Fruit fly (Drosophila melanogaster): ENCODE measurements around the gene SdhBL.

SdhBL gene

dm6 chrX:18920642-18921355 is 26.6 kb downstream of the SdhBL start (continued):
- TF ChIP-seq Ptx1 (GFP tag; IDR thresholded peaks at IDR 0.05) (peak; percentile 57; the same call in 1 of the 2 replicates), Abd-B (GFP tag; optimal IDR thresholded peaks at IDR 0.05) (no peak), H15 (GFP tag; IDR thresholded peaks at IDR 0.05) (no peak), sr (GFP tag; IDR thresholded peaks at IDR 0.05) (peak; percentile 68), NC2α (GFP tag; optimal IDR thresholded peaks at IDR 0.05) (no peak), CG43689 (GFP tag; IDR thresholded peaks at IDR 0.05) (no peak), CG30020 (tag; optimal IDR thresholded peaks at IDR 0.05) (no peak), Antp (GFP tag; optimal IDR thresholded peaks at IDR 0.05) (peak; percentile 1), sug (tag; optimal IDR thresholded peaks at IDR 0.05) (no peak), CG7987 (GFP tag; optimal IDR thresholded peaks at IDR 0.05) (no peak), ttk (GFP tag; IDR thresholded peaks at IDR 0.05) (no peak), BtbVII (GFP tag; optimal IDR thresholded peaks at IDR 0.05) (no peak), Hey (tag; optimal IDR thresholded peaks at IDR 0.05) (no peak), CG31365 (tag; optimal IDR thresholded peaks at IDR 0.05) (no peak), MESR4 (GFP tag; optimal IDR thresholded peaks at IDR 0.05) (no peak), lola (GFP tag; optimal IDR thresholded peaks at IDR 0.05) (peak in 1 of 3 experiments; percentile 64), CG6765 (GFP tag; optimal IDR thresholded peaks at IDR 0.05) (no peak), esg (GFP tag; conservative IDR thresholded peaks at IDR 0.05) (no peak; the same call in 1 of the 2 replicates), dmrt99B (tag; optimal IDR thresholded peaks at IDR 0.05) (peak; percentile 74), unpg (GFP tag; optimal IDR thresholded peaks at IDR 0.05) (peak; percentile 59), CG3847 (GFP tag; IDR thresholded peaks at IDR 0.05) (no peak), sens (GFP tag) (peak; percentile 89), Usf (GFP tag; optimal IDR thresholded peaks at IDR 0.05) (no peak), sqz (GFP tag; optimal IDR thresholded peaks at IDR 0.05) (no peak), knrl (GFP tag; IDR thresholded peaks at IDR 0.05; ENCODE audit: partially characterized antibody) (no peak), pros (GFP tag; optimal IDR thresholded peaks at IDR 0.05) (no peak), CG30403 (GFP tag; optimal IDR thresholded peaks at IDR 0.05) (peak; percentile 50), kni (GFP tag; optimal IDR thresholded peaks at IDR 0.05) (no peak), grn (GFP tag; optimal IDR thresholded peaks at IDR 0.05) (no peak), fu2 (GFP tag; optimal IDR thresholded peaks at IDR 0.05) (no peak), ATbp (GFP tag; optimal IDR thresholded peaks at IDR 0.05) (peak; percentile 60), Camta (GFP tag; optimal IDR thresholded peaks at IDR 0.05) (peak; percentile 33), CG12071 (GFP tag; optimal IDR thresholded peaks at IDR 0.05) (no peak), CG7839 (tag; optimal IDR thresholded peaks at IDR 0.05) (peak; percentile 56), CG11695 (GFP tag; IDR thresholded peaks at IDR 0.05) (no peak), tup (GFP tag; optimal IDR thresholded peaks at IDR 0.05) (no peak), CG10274 (GFP tag; optimal IDR thresholded peaks at IDR 0.05) (no peak), ac (GFP tag; optimal IDR thresholded peaks at IDR 0.05) (peak; percentile 0), gt (GFP tag; IDR thresholded peaks at IDR 0.05) (no peak), lab (GFP tag; optimal IDR thresholded peaks at IDR 0.05) (peak; percentile 11), CG13287 (GFP tag; IDR thresholded peaks at IDR 0.05; ENCODE audit: partially characterized antibody) (no peak), CG15011 (GFP tag; optimal IDR thresholded peaks at IDR 0.05) (no peak), CG12299 (tag; optimal IDR thresholded peaks at IDR 0.05) (no peak), yki (optimal IDR thresholded peaks at IDR 0.05) (no peak), CG7745 (tag; optimal IDR thresholded peaks at IDR 0.05) (no peak), shn (GFP tag; optimal IDR thresholded peaks at IDR 0.05) (peak; percentile 12), CG4730 (GFP tag; IDR thresholded peaks at IDR 0.05) (no peak), mirr (GFP tag; optimal IDR thresholded peaks at IDR 0.05) (no peak), CG15514 (GFP tag; optimal IDR thresholded peaks at IDR 0.05) (no peak), HLH3B (GFP tag; IDR thresholded peaks at IDR 0.05) (no peak; the same call in 1 of the 2 replicates)

All from whole organism, embryonic.